Worm (Caenorhabditis elegans) whole organism, mixed stage, embryonic: Measurements from ENCODE around the gene clec-61.

ENCODE experiments used
- M03D4.4 ChIP-seq: sonication (generic microtip); optimal IDR thresholded peaks from 2 replicates; lab custom pipeline; 2017; ENCODE audit warnings: mild to moderate bottlenecking, missing genetic modification characterization, missing compliant biosample characterization
- bed-3 ChIP-seq: fragments of 200-800 bp; sonication (Bioruptor generic); optimal IDR thresholded peaks from 3 replicates; lab custom pipeline; 2018; ENCODE audit warnings: mild to moderate bottlenecking, missing genetic modification characterization, moderate library complexity, missing compliant biosample characterization
- blmp-1 ChIP-seq: fragments of 150-350 bp; optimal IDR thresholded peaks from 2 replicates; lab custom pipeline; 2014; ENCODE audit warnings: missing biosample characterization, missing genetic modification characterization
- ceh-43 ChIP-seq: fragments of 200-800 bp; sonication (Bioruptor generic); optimal IDR thresholded peaks from 2 replicates; lab custom pipeline; 2018; ENCODE audit warnings: mild to moderate bottlenecking, missing genetic modification characterization, moderate library complexity, missing compliant biosample characterization
- elt-3 ChIP-seq: fragments of 150-350 bp; optimal IDR thresholded peaks from 2 replicates; lab custom pipeline; 2014; ENCODE audit warnings: missing biosample characterization, missing genetic modification characterization
- hlh-1 ChIP-seq: fragments of 150-350 bp; optimal IDR thresholded peaks from 2 replicates; lab custom pipeline; 2014; ENCODE audit warnings: missing biosample characterization, missing genetic modification reagents, missing genetic modification characterization
- lin-13 ChIP-seq: fragments of 150-350 bp; optimal IDR thresholded peaks from 2 replicates; lab custom pipeline; 2014; ENCODE audit warnings: missing biosample characterization, missing genetic modification characterization
- mep-1 ChIP-seq: fragments of 150-350 bp; optimal IDR thresholded peaks from 2 replicates; lab custom pipeline; 2017; ENCODE audit warnings: missing biosample characterization, missing genetic modification reagents, missing genetic modification characterization, inconsistent platforms
- mls-2 ChIP-seq: sonication (generic microtip); optimal IDR thresholded peaks from 2 replicates; lab custom pipeline; 2016; ENCODE audit warnings: mild to moderate bottlenecking, missing genetic modification characterization, moderate library complexity, missing compliant biosample characterization
- pha-4 ChIP-seq: fragments of 150-350 bp; optimal IDR thresholded peaks from 2 replicates; lab custom pipeline; 2018; ENCODE audit warnings: missing biosample characterization, missing genetic modification reagents, missing genetic modification characterization
- unc-39 ChIP-seq: fragments of 150-350 bp; optimal IDR thresholded peaks from 2 replicates; lab custom pipeline; 2014; ENCODE audit warnings: missing biosample characterization, missing genetic modification characterization

ce11 chrII:10507906-10508305 is 17.6 kb upstream of the clec-61 start:
- TF ChIP-seq hlh-1 (tag; lab: Kevin White, UChicago) = no peak
- no peak for TF ChIP-seq M03D4.4 (tag; lab: Kevin White, UChicago)
- no peak for TF ChIP-seq unc-39
- no peak for TF ChIP-seq ceh-43 (GFP tag; lab: Kevin White, UChicago)
- no peak for TF ChIP-seq pha-4 (tag; lab: Kevin White, UChicago)
- no peak for TF ChIP-seq bed-3
- TF ChIP-seq blmp-1 = no peak
- no peak for TF ChIP-seq mls-2 (tag; lab: Kevin White, UChicago)
- no peak for TF ChIP-seq mep-1 (tag; lab: Kevin White, UChicago)
- TF ChIP-seq lin-13 (tag; lab: Kevin White, UChicago) = no peak
- TF ChIP-seq elt-3 (tag; lab: Kevin White, UChicago) = no peak
